Worm (Caenorhabditis elegans) whole organism, L4 larva: ENCODE data around the gene ints-11.

ENCODE experiments used
- F10B5.3 ChIP-seq: sonication (generic microtip); optimal IDR thresholded peaks from 2 replicates; lab custom pipeline; 2016; ENCODE audit warnings: mild to moderate bottlenecking, missing genetic modification characterization, missing compliant biosample characterization
- F44E2.7 ChIP-seq: fragments of 200-800 bp; sonication (Bioruptor generic); IDR thresholded peaks from 2 replicates; pipeline ENCODE4 v2.1.2; 2022; ENCODE audit warnings: missing genetic modification characterization, missing compliant biosample characterization
- R02D3.7 ChIP-seq: fragments of 150-350 bp; sonication (generic microtip); optimal IDR thresholded peaks from 3 replicates; lab custom pipeline; 2014; ENCODE audit warnings: missing biosample characterization, missing genetic modification characterization
- T20F7.1 ChIP-seq: fragments of 200-800 bp; sonication (Bioruptor generic); optimal IDR thresholded peaks from 2 replicates; lab custom pipeline; 2018; ENCODE audit warnings: mild to moderate bottlenecking, missing genetic modification characterization, missing compliant biosample characterization
- Y105C5A.15 ChIP-seq: fragments of 200-800 bp; sonication (Bioruptor generic); IDR thresholded peaks from 2 replicates; pipeline ENCODE4 v1.3.6; 2022; ENCODE audit warnings: missing genetic modification characterization, missing compliant biosample characterization
- Y75B8A.6 ChIP-seq: fragments of 200-800 bp; sonication (Bioruptor generic); IDR thresholded peaks from 2 replicates; pipeline ENCODE4 v1.3.6; 2022; ENCODE audit warnings: missing genetic modification reagents, missing genetic modification characterization, missing compliant biosample characterization
- attf-4 ChIP-seq: sonication (generic microtip); optimal IDR thresholded peaks from 3 replicates; lab custom pipeline; 2017; ENCODE audit warnings: missing biosample characterization, missing genetic modification characterization
- ceh-20 ChIP-seq: fragments of 200-800 bp; sonication (Bioruptor generic); IDR thresholded peaks from 2 replicates; pipeline ENCODE4 v1.3.6; 2022; ENCODE audit warnings: missing genetic modification reagents, missing genetic modification characterization, missing compliant biosample characterization
- ceh-32 ChIP-seq: sonication (generic microtip); optimal IDR thresholded peaks from 2 replicates; lab custom pipeline; 2016; ENCODE audit warnings: mild to moderate bottlenecking, missing genetic modification characterization, missing compliant biosample characterization; ENCODE audit not compliant: poor library complexity
- ceh-82 ChIP-seq: sonication (generic microtip); optimal IDR thresholded peaks from 2 replicates; lab custom pipeline; 2017; ENCODE audit warnings: missing biosample characterization, missing genetic modification characterization
- ces-1 ChIP-seq: fragments of 150-350 bp; sonication (generic microtip); optimal IDR thresholded peaks from 4 replicates; lab custom pipeline; 2014; ENCODE audit warnings: missing biosample characterization, missing genetic modification reagents, missing genetic modification characterization
- daf-12 ChIP-seq: fragments of 150-350 bp; optimal IDR thresholded peaks from 2 replicates; lab custom pipeline; 2014; ENCODE audit warnings: missing biosample characterization, missing genetic modification reagents, missing genetic modification characterization
- daf-19 ChIP-seq: fragments of 200-800 bp; sonication (Bioruptor generic); conservative IDR thresholded peaks from 2 replicates; pipeline ENCODE4 v1.3.6; 2022; ENCODE audit warnings: missing genetic modification characterization, missing compliant biosample characterization
- dpl-1 ChIP-seq: fragments of 150-350 bp; optimal IDR thresholded peaks from 2 replicates; lab custom pipeline; 2014; ENCODE audit warnings: missing biosample characterization, missing genetic modification reagents, missing genetic modification characterization
- duxl-1 ChIP-seq: sonication (generic microtip); optimal IDR thresholded peaks from 2 replicates; lab custom pipeline; 2016; ENCODE audit warnings: mild to moderate bottlenecking, missing genetic modification characterization, moderate library complexity, missing compliant biosample characterization; ENCODE audit not compliant: poor library complexity
- dve-1 ChIP-seq: sonication (generic microtip); optimal IDR thresholded peaks from 2 replicates; lab custom pipeline; 2017; ENCODE audit warnings: antibody characterized with exemption, mild to moderate bottlenecking, missing genetic modification characterization, missing compliant biosample characterization; ENCODE audit not compliant: insufficient read depth
- fkh-10 ChIP-seq: fragments of 150-350 bp; optimal IDR thresholded peaks from 2 replicates; lab custom pipeline; 2014; ENCODE audit warnings: missing biosample characterization, missing genetic modification reagents, missing genetic modification characterization
- fos-1 ChIP-seq: fragments of 150-350 bp; optimal IDR thresholded peaks from 2 replicates; lab custom pipeline; 2014; ENCODE audit warnings: missing biosample characterization, missing genetic modification characterization
- hif-1 ChIP-seq, 2 experiments: sonication (generic microtip); optimal IDR thresholded peaks; 2 replicates each; lab custom pipeline; 2016 to 2017; ENCODE audit warnings: missing compliant biosample characterization in 2 of 2, missing genetic modification characterization in 2 of 2, missing genetic modification reagents in 2 of 2, missing genotype in 2 of 2, mild to moderate bottlenecking in 1 of 2
- hlh-11 ChIP-seq: fragments of 200-800 bp; sonication (Bioruptor generic); optimal IDR thresholded peaks from 2 replicates; lab custom pipeline; 2018; ENCODE audit warnings: mild to moderate bottlenecking, missing genetic modification characterization, missing compliant biosample characterization
- hlh-30 ChIP-seq: sonication (generic microtip); optimal IDR thresholded peaks from 2 replicates; lab custom pipeline; 2017; ENCODE audit warnings: antibody characterized with exemption, mild to moderate bottlenecking, missing genetic modification characterization, missing compliant biosample characterization; ENCODE audit not compliant: insufficient read depth
- jun-1 ChIP-seq: fragments of 150-350 bp; optimal IDR thresholded peaks from 2 replicates; lab custom pipeline; 2014; ENCODE audit warnings: missing biosample characterization, missing genetic modification reagents, missing genetic modification characterization
- lim-7 ChIP-seq: fragments of 200-800 bp; sonication (Bioruptor generic); IDR thresholded peaks from 2 replicates; pipeline ENCODE4 v1.3.6; 2022; ENCODE audit warnings: missing genetic modification characterization, missing compliant biosample characterization
- lin-15B ChIP-seq: fragments of 150-350 bp; sonication (generic microtip); optimal IDR thresholded peaks from 3 replicates; lab custom pipeline; 2014; ENCODE audit warnings: missing biosample characterization, missing genetic modification characterization
- lir-3 ChIP-seq: sonication (generic microtip); optimal IDR thresholded peaks from 2 replicates; lab custom pipeline; 2016; ENCODE audit warnings: mild to moderate bottlenecking, missing genetic modification characterization, missing compliant biosample characterization
- madf-5 ChIP-seq, 2 experiments: fragments of 200-800 bp; sonication (Bioruptor generic); IDR thresholded peaks; 2 replicates each; pipeline ENCODE4 v1.3.6; 2022; ENCODE audit warnings: missing compliant biosample characterization in 2 of 2, missing genetic modification characterization in 2 of 2
- mdl-1 ChIP-seq, 2 experiments: fragments of 150-350 bp in 1 of 2; sonication (generic microtip) in 1 of 2; optimal IDR thresholded peaks; 2 replicates each; lab custom pipeline; 2014 to 2017; ENCODE audit warnings: missing biosample characterization in 2 of 2, missing genetic modification characterization in 2 of 2
- mdt-29 ChIP-seq: fragments of 200-800 bp; sonication (Bioruptor generic); IDR thresholded peaks from 2 replicates; pipeline ENCODE4 v1.3.6; 2022; ENCODE audit warnings: missing genetic modification reagents, missing genetic modification characterization, missing compliant biosample characterization
- mep-1 ChIP-seq: fragments of 150-350 bp; sonication (generic microtip); optimal IDR thresholded peaks from 3 replicates; lab custom pipeline; 2014; ENCODE audit warnings: missing biosample characterization, missing genetic modification characterization
- mes-2 ChIP-seq: sonication (generic microtip); optimal IDR thresholded peaks from 2 replicates; lab custom pipeline; 2016; ENCODE audit warnings: missing genotype, mild to moderate bottlenecking, missing genetic modification characterization, missing compliant biosample characterization; ENCODE audit not compliant: poor library complexity, severe bottlenecking
- mxl-3 ChIP-seq: fragments of 200-800 bp; sonication (Bioruptor generic); optimal IDR thresholded peaks from 2 replicates; lab custom pipeline; 2018; ENCODE audit warnings: mild to moderate bottlenecking, missing genetic modification characterization, missing compliant biosample characterization
- nhr-102 ChIP-seq: sonication (generic microtip); optimal IDR thresholded peaks from 2 replicates; lab custom pipeline; 2016; ENCODE audit warnings: mild to moderate bottlenecking, missing genetic modification characterization, moderate library complexity, missing compliant biosample characterization
- nhr-237 ChIP-seq: sonication (generic microtip); optimal IDR thresholded peaks from 2 replicates; lab custom pipeline; 2017; ENCODE audit warnings: missing biosample characterization, missing genetic modification characterization
- nhr-28 ChIP-seq: fragments of 150-350 bp; optimal IDR thresholded peaks from 2 replicates; lab custom pipeline; 2014; ENCODE audit warnings: missing biosample characterization, missing genetic modification characterization
- nhr-41 ChIP-seq: fragments of 200-800 bp; sonication (Bioruptor generic); IDR thresholded peaks from 2 replicates; pipeline ENCODE4 v1.3.6; 2022; ENCODE audit warnings: missing genetic modification reagents, missing genetic modification characterization, missing compliant biosample characterization
- nhr-6 ChIP-seq: fragments of 150-350 bp; optimal IDR thresholded peaks from 2 replicates; lab custom pipeline; 2014; ENCODE audit warnings: missing biosample characterization, missing genetic modification characterization
- nhr-76 ChIP-seq: fragments of 150-350 bp; optimal IDR thresholded peaks from 2 replicates; lab custom pipeline; 2014; ENCODE audit warnings: missing biosample characterization, missing genetic modification characterization
- nhr-77 ChIP-seq: fragments of 150-350 bp; optimal IDR thresholded peaks from 2 replicates; lab custom pipeline; 2014; ENCODE audit warnings: missing biosample characterization, missing genetic modification characterization
- pha-4 ChIP-seq, 2 experiments: fragments of 150-350 bp in 1 of 2; fragments of 200-800 bp in 1 of 2; sonication (Bioruptor generic) in 1 of 2; IDR thresholded peaks in 1 of 2; optimal IDR thresholded peaks in 1 of 2; 2 replicates each; pipeline versions ENCODE4 v1.3.6 to Lab custom; 2014 to 2022; ENCODE audit warnings: missing genetic modification characterization in 2 of 2, missing genetic modification reagents in 2 of 2, missing biosample characterization in 1 of 2, missing compliant biosample characterization in 1 of 2
- rbr-2 ChIP-seq: sonication (generic microtip); optimal IDR thresholded peaks from 2 replicates; lab custom pipeline; 2016; ENCODE audit warnings: missing genotype, missing genetic modification characterization, missing compliant biosample characterization
- sdz-12 ChIP-seq: fragments of 200-800 bp; sonication (Bioruptor generic); optimal IDR thresholded peaks from 2 replicates; lab custom pipeline; 2018; ENCODE audit warnings: mild to moderate bottlenecking, missing genetic modification characterization, missing compliant biosample characterization
- set-16 ChIP-seq: fragments of 200-800 bp; sonication (Bioruptor generic); IDR thresholded peaks from 2 replicates; pipeline ENCODE4 v1.3.6; 2022; ENCODE audit warnings: missing genetic modification reagents, missing genetic modification characterization, missing compliant biosample characterization
- skn-1 ChIP-seq: fragments of 150-350 bp; optimal IDR thresholded peaks from 2 replicates; lab custom pipeline; 2014; ENCODE audit warnings: missing biosample characterization, missing genetic modification characterization
- snpc-1.2 ChIP-seq: fragments of 200-800 bp; sonication (Bioruptor generic); IDR thresholded peaks from 2 replicates; pipeline ENCODE4 v1.3.6; 2022; ENCODE audit warnings: missing genetic modification reagents, missing genetic modification characterization, missing compliant biosample characterization
- tra-1 ChIP-seq: fragments of 200-800 bp; sonication (Bioruptor generic); IDR thresholded peaks from 2 replicates; pipeline ENCODE4 v1.3.6; 2022; ENCODE audit warnings: missing genetic modification reagents, missing genetic modification characterization, missing compliant biosample characterization
- unc-130 ChIP-seq: sonication (generic microtip); optimal IDR thresholded peaks from 2 replicates; lab custom pipeline; 2016; ENCODE audit warnings: missing genetic modification reagents, missing genetic modification characterization, missing compliant biosample characterization
- unc-39 ChIP-seq: sonication (generic microtip); optimal IDR thresholded peaks from 2 replicates; lab custom pipeline; 2017; ENCODE audit warnings: missing biosample characterization, missing genetic modification characterization
- vab-7 ChIP-seq: fragments of 200-800 bp; sonication (Bioruptor generic); IDR thresholded peaks from 2 replicates; pipeline ENCODE4 v1.3.6; 2022; ENCODE audit warnings: missing genetic modification reagents, missing genetic modification characterization, missing compliant biosample characterization
- zag-1 ChIP-seq: fragments of 150-350 bp; optimal IDR thresholded peaks from 2 replicates; lab custom pipeline; 2014; ENCODE audit warnings: missing biosample characterization, missing genetic modification characterization
- zfp-2 ChIP-seq: sonication (generic microtip); optimal IDR thresholded peaks from 2 replicates; lab custom pipeline; 2016; ENCODE audit warnings: mild to moderate bottlenecking, missing genetic modification characterization, missing compliant biosample characterization
- zfp-3 ChIP-seq: fragments of 200-800 bp; sonication (Bioruptor generic); conservative IDR thresholded peaks from 2 replicates; pipeline ENCODE4 v1.3.6; 2022; ENCODE audit warnings: missing genetic modification reagents, missing genetic modification characterization, missing compliant biosample characterization
- zip-11 ChIP-seq: fragments of 200-800 bp; sonication (Bioruptor generic); IDR thresholded peaks from 2 replicates; pipeline ENCODE4 v1.3.6; 2022; ENCODE audit warnings: missing genetic modification characterization, missing compliant biosample characterization

Gene ints-11

DNA sequence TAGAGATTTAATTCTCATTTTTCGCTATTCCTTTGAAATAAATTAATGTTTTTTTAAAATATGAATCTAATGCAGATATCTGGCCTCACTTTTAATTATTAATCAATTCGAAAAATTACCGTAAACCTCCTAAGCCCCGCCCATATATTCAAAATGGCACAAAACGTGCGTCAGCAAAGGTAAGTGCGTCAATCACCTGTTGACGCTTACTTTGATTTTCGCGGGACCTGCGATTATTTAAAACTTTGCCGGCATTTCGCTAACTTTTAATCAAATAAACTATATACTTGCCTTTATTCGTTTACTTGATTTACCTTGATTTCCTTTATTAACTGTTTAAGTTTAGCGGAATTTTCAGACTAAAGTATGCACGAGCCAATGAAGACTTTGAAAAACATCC is 14.7 kb upstream of the ints-11 start, which contains the start of gene pch-2 (continued):
- TF ChIP-seq R02D3.7 (tag; lab: Kevin White, UChicago), result no peak
- TF ChIP-seq lir-3 (tag; lab: Kevin White, UChicago), result no peak
- TF ChIP-seq snpc-1.2 (GFP tag; lab: Robert Waterston, UW), result no peak
- no peak for TF ChIP-seq tra-1
- TF ChIP-seq madf-5 (GFP tag; IDR thresholded peaks at IDR 0.05; lab: Robert Waterston, UW), result no peak
- TF ChIP-seq F44E2.7, result no peak
- peak; percentile 72 for TF ChIP-seq T20F7.1 (GFP tag; lab: Kevin White, UChicago)
- TF ChIP-seq ceh-20 (GFP tag; lab: Robert Waterston, UW), result no peak
- no peak for TF ChIP-seq nhr-76 (tag; lab: Kevin White, UChicago)
- no peak for TF ChIP-seq skn-1
- peak; percentile 60 for TF ChIP-seq duxl-1 (tag; lab: Kevin White, UChicago)
- TF ChIP-seq nhr-6 (tag; lab: Kevin White, UChicago), result peak; percentile 46
- TF ChIP-seq jun-1 (tag; lab: Kevin White, UChicago), result no peak
- no peak for TF ChIP-seq fkh-10 (GFP tag; lab: Kevin White, UChicago)
- TF ChIP-seq zfp-2 (tag; lab: Kevin White, UChicago), result no peak
- TF ChIP-seq ceh-82 (tag; lab: Kevin White, UChicago), result no peak
- TF ChIP-seq mdt-29 (GFP tag; lab: Robert Waterston, UW), result no peak
- no peak for TF ChIP-seq mxl-3 (GFP tag; lab: Kevin White, UChicago)
- TF ChIP-seq mep-1, result no peak
- TF ChIP-seq Y75B8A.6 (GFP tag; lab: Robert Waterston, UW), result no peak
- TF ChIP-seq F10B5.3, result no peak
- no peak for TF ChIP-seq hlh-30 (tag; lab: Kevin White, UChicago)
- no peak for TF ChIP-seq vab-7 (GFP tag; lab: Robert Waterston, UW)
- peak; percentile 1 for TF ChIP-seq unc-130 (GFP tag; lab: Kevin White, UChicago)
- no peak for TF ChIP-seq fos-1 (tag; lab: Kevin White, UChicago)
- TF ChIP-seq nhr-102, result no peak
- TF ChIP-seq zip-11 (GFP tag; lab: Robert Waterston, UW), result no peak
- TF ChIP-seq set-16 (GFP tag; lab: Robert Waterston, UW), result no peak
- no peak for TF ChIP-seq daf-19
- no peak for TF ChIP-seq daf-12 (tag; lab: Kevin White, UChicago)
- TF ChIP-seq zfp-3, result no peak
- no peak for TF ChIP-seq lim-7
- TF ChIP-seq dve-1 (tag; lab: Kevin White, UChicago), result peak; percentile 71
- TF ChIP-seq lin-15B (tag; lab: Kevin White, UChicago), result no peak
- no peak for TF ChIP-seq nhr-41
- TF ChIP-seq Y105C5A.15 (GFP tag; lab: Robert Waterston, UW), result no peak
- no peak for TF ChIP-seq zag-1 (tag; lab: Kevin White, UChicago)
- peak; percentile 66 for TF ChIP-seq mes-2 (tag; lab: Kevin White, UChicago)
- TF ChIP-seq hif-1 (tag; optimal IDR thresholded peaks at IDR 0.05; lab: Kevin White, UChicago), result no peak
- no peak for TF ChIP-seq sdz-12
- TF ChIP-seq ceh-32 (tag; lab: Kevin White, UChicago), result no peak
- no peak for TF ChIP-seq nhr-237 (tag; lab: Kevin White, UChicago)
- no peak for TF ChIP-seq pha-4 (GFP tag; IDR thresholded peaks at IDR 0.05; lab: Robert Waterston, UW)
- TF ChIP-seq pha-4 (tag; optimal IDR thresholded peaks at IDR 0.05; lab: Kevin White, UChicago), result no peak
- TF ChIP-seq nhr-28 (tag; lab: Kevin White, UChicago), result peak; percentile 20
- no peak for TF ChIP-seq unc-39 (tag; lab: Kevin White, UChicago)
- peak; percentile 37 for TF ChIP-seq hlh-11
- no peak for TF ChIP-seq mdl-1 (tag; optimal IDR thresholded peaks at IDR 0.05; lab: Kevin White, UChicago)
- no peak for TF ChIP-seq attf-4 (tag; lab: Kevin White, UChicago)
- TF ChIP-seq nhr-77 (tag; lab: Kevin White, UChicago), result no peak
- no peak for TF ChIP-seq rbr-2 (tag; lab: Kevin White, UChicago)
- TF ChIP-seq dpl-1 (GFP tag; lab: Kevin White, UChicago), result peak; percentile 89
- TF ChIP-seq ces-1 (GFP tag; lab: Kevin White, UChicago), result no peak
